Worm (Caenorhabditis elegans) whole organism, L3 larva: ENCODE measurements around the gene ltd-1.

Experiments used
- ZK546.5 ChIP-seq: sonication (generic microtip); optimal IDR thresholded peaks from 2 replicates; lab custom pipeline; 2017; ENCODE audit warnings: missing biosample characterization, missing genetic modification characterization
- aly-2 ChIP-seq: fragments of 150-350 bp; optimal IDR thresholded peaks from 2 replicates; lab custom pipeline; 2014; ENCODE audit warnings: missing biosample characterization, missing genetic modification characterization
- ceh-82 ChIP-seq: fragments of 150-350 bp; optimal IDR thresholded peaks from 2 replicates; lab custom pipeline; 2014; ENCODE audit warnings: missing biosample characterization, missing genetic modification characterization
- elt-2 ChIP-seq: sonication (generic microtip); optimal IDR thresholded peaks from 2 replicates; lab custom pipeline; 2016; ENCODE audit warnings: missing genetic modification reagents, mild to moderate bottlenecking, missing genetic modification characterization, missing compliant biosample characterization
- lin-39 ChIP-seq: fragments of 150-350 bp; optimal IDR thresholded peaks from 2 replicates; lab custom pipeline; 2018; ENCODE audit warnings: missing biosample characterization, missing genetic modification reagents, missing genetic modification characterization
- nhr-12 ChIP-seq: fragments of 150-350 bp; optimal IDR thresholded peaks from 2 replicates; lab custom pipeline; 2014; ENCODE audit warnings: missing biosample characterization, missing genetic modification characterization
- nhr-28 ChIP-seq: fragments of 150-350 bp; optimal IDR thresholded peaks from 2 replicates; lab custom pipeline; 2014; ENCODE audit warnings: missing biosample characterization, missing genetic modification characterization
- pha-4 ChIP-seq: fragments of 150-350 bp; optimal IDR thresholded peaks from 2 replicates; lab custom pipeline; 2014; ENCODE audit warnings: missing biosample characterization, missing genetic modification reagents, missing genetic modification characterization
- pqm-1 ChIP-seq: fragments of 150-350 bp; optimal IDR thresholded peaks from 2 replicates; lab custom pipeline; 2017; ENCODE audit warnings: missing biosample characterization, missing genetic modification characterization, inconsistent platforms
- tbx-2 ChIP-seq: sonication (generic microtip); optimal IDR thresholded peaks from 2 replicates; lab custom pipeline; 2016; ENCODE audit warnings: mild to moderate bottlenecking, missing genetic modification characterization, missing compliant biosample characterization
- unc-62 ChIP-seq: fragments of 150-350 bp; sonication (generic microtip); optimal IDR thresholded peaks from 4 replicates; lab custom pipeline; 2014; ENCODE audit warnings: missing biosample characterization, missing genetic modification reagents, missing genetic modification characterization
- zag-1 ChIP-seq: fragments of 150-350 bp; optimal IDR thresholded peaks from 2 replicates; lab custom pipeline; 2014; ENCODE audit warnings: missing biosample characterization, missing genetic modification characterization
- ztf-11 ChIP-seq: fragments of 150-350 bp; optimal IDR thresholded peaks from 2 replicates; lab custom pipeline; 2014; ENCODE audit warnings: missing biosample characterization, missing genetic modification characterization

DNA sequence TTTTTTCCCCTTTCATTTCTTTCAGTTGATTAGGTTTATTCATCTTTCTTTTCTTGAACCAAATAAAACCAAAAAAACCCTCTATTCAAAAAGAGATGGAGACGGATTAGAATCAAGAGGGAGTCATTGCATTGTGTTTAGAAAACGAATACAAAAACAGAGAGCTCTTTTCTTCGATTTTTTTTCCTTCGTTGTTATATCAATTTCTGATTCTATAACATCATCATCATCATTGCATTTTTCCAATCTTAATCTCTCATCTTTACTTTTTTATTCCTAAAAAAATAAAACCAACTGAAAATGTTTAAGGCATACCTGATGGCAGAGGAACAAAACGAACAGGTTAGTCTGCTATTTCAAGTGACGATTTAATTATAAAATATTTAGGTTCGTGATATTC, 33.8 kb downstream of the ltd-1 start, which contains the start of gene T05H10.8:
- TF ChIP-seq elt-2 (tag; lab: Kevin White, UChicago) (no peak), ztf-11 (tag; lab: Kevin White, UChicago) (no peak), ceh-82 (tag; lab: Kevin White, UChicago) (no peak), nhr-28 (tag; lab: Kevin White, UChicago) (no peak), zag-1 (tag; lab: Kevin White, UChicago) (no peak), unc-62 (GFP tag; lab: Kevin White, UChicago) (no peak), pha-4 (tag; lab: Kevin White, UChicago) (no peak), tbx-2 (tag; lab: Kevin White, UChicago) (no peak), nhr-12 (tag; lab: Kevin White, UChicago) (no peak), aly-2 (tag; lab: Kevin White, UChicago) (no peak), pqm-1 (no peak), lin-39 (tag; lab: Kevin White, UChicago) (no peak), ZK546.5 (tag; lab: Kevin White, UChicago) (no peak)
